Fruit fly (Drosophila melanogaster) whole organism: ENCODE results near the gene CG1637.

Source experiments
- CG8478 ChIP-seq: fragments of >200 bp; optimal IDR thresholded peaks from 2 replicates; lab custom pipeline; 2018; ENCODE audit warnings: inconsistent platforms
- EcR ChIP-seq, 2 experiments: fragments of >200 bp; optimal IDR thresholded peaks; 2 replicates each; lab custom pipeline; 2017; ENCODE audit warnings: missing biosample characterization in 2 of 2, missing genetic modification characterization in 2 of 2, missing genetic modification reagents in 2 of 2
- pan ChIP-seq: fragments of >200 bp; optimal IDR thresholded peaks from 2 replicates; lab custom pipeline; 2017
- psq ChIP-seq: fragments of >200 bp; optimal IDR thresholded peaks from 2 replicates; lab custom pipeline; 2017
- usp ChIP-seq: fragments of >200 bp; optimal IDR thresholded peaks from 2 replicates; lab custom pipeline; 2017; ENCODE audit warnings: missing biosample characterization, missing genetic modification characterization, mixed read lengths

DNA sequence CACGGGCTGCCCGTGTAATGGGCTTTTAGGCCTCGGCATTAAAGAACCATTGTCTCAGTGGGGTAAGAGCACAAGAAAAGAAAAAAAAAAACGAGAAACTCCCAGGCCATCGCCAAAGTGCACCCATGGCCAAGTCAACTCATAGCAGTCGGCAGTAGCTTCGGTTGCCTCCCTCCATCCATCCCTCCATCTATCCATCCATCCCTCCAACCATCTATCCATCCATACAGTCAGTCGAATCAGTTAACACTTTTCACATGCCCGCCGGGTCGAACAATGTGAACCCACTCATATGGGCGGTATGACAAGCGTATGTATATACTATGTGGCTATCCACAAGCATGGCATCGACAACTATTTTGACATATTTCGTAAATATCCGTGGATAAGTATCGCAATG lies 10.0 kb downstream of the CG1637 start:
- TF ChIP-seq usp (GFP tag; lab: Kevin White, UChicago) (no peak), pan (lab: Kevin White, UChicago) (no peak), CG8478 (lab: Kevin White, UChicago) (no peak), psq (lab: Kevin White, UChicago) (no peak), EcR (GFP tag; optimal IDR thresholded peaks at IDR 0.05; lab: Kevin White, UChicago) (no peak)
